Fruit fly (Drosophila melanogaster) whole organism, embryonic: ENCODE measurements around the gene CG3841.

ENCODE experiments used
- ATbp ChIP-seq: fragments of 200-800 bp; sonication (Bioruptor generic); optimal IDR thresholded peaks from 2 replicates; lab custom pipeline; 2017; ENCODE audit warnings: missing biosample characterization, mild to moderate bottlenecking, missing genetic modification characterization, missing genetic modification reagents
- CG11247 ChIP-seq: fragments of 200-800 bp; sonication (Bioruptor generic); IDR thresholded peaks from 2 replicates; pipeline ENCODE4 v1.3.6; 2022; ENCODE audit warnings: missing biosample characterization, missing genetic modification characterization
- CG11696 ChIP-seq: fragments of 200-800 bp; sonication (Bioruptor generic); IDR thresholded peaks from 2 replicates; pipeline ENCODE4 v1.3.6; 2022; ENCODE audit warnings: missing biosample characterization, missing genetic modification characterization
- CG12744 ChIP-seq: fragments of 200-800 bp; sonication (Bioruptor generic); optimal IDR thresholded peaks from 2 replicates; lab custom pipeline; 2016; ENCODE audit warnings: missing biosample characterization, missing genetic modification characterization
- CG17361 ChIP-seq: fragments of 200-800 bp; sonication (Bioruptor generic); IDR thresholded peaks from 3 replicates; pipeline ENCODE4 v1.3.6; 2022; ENCODE audit warnings: missing biosample characterization, missing genetic modification characterization
- CG18262 ChIP-seq: fragments of 200-800 bp; optimal IDR thresholded peaks from 3 replicates; lab custom pipeline; 2019; ENCODE audit warnings: missing biosample characterization, mild to moderate bottlenecking, missing genetic modification characterization, moderate library complexity
- CG32532 ChIP-seq: fragments of 200-800 bp; sonication (Bioruptor generic); IDR thresholded peaks from 2 replicates; pipeline ENCODE4 v1.3.6; 2022; ENCODE audit warnings: missing biosample characterization, missing genetic modification characterization
- CG34224 ChIP-seq: fragments of 200-800 bp; sonication (Bioruptor generic); IDR thresholded peaks from 3 replicates; pipeline ENCODE4 v1.3.6; 2022; ENCODE audit warnings: missing biosample characterization, missing genetic modification characterization; ENCODE audit not compliant: partially characterized antibody
- CG4730 ChIP-seq: fragments of 200-800 bp; sonication (Bioruptor generic); IDR thresholded peaks from 2 replicates; pipeline ENCODE4 v1.3.6; 2022; ENCODE audit warnings: missing biosample characterization, missing genetic modification characterization
- CG5180 ChIP-seq: fragments of 200-800 bp; sonication (Bioruptor generic); optimal IDR thresholded peaks from 3 replicates; lab custom pipeline; 2017; ENCODE audit warnings: missing biosample characterization, missing genetic modification characterization, mild to moderate bottlenecking, moderate library complexity, missing genetic modification reagents
- CG7357 ChIP-seq: fragments of 200-800 bp; sonication (Bioruptor generic); IDR thresholded peaks from 3 replicates; pipeline ENCODE4 v1.3.6; 2022; ENCODE audit warnings: missing biosample characterization, missing genetic modification characterization
- CG7928 ChIP-seq: fragments of 200-800 bp; sonication (Bioruptor generic); optimal IDR thresholded peaks from 2 replicates; lab custom pipeline; 2017; ENCODE audit warnings: missing biosample characterization, mild to moderate bottlenecking, missing genetic modification characterization
- CG8290 ChIP-seq, 3 experiments: fragments of 200-800 bp; sonication (Bioruptor generic); optimal IDR thresholded peaks; 2 replicates each; lab custom pipeline; 2016 to 2019; ENCODE audit warnings: missing biosample characterization in 3 of 3, missing genetic modification characterization in 3 of 3, mild to moderate bottlenecking in 2 of 3, moderate library complexity in 1 of 3
- CG8478 ChIP-seq: fragments of >200 bp; optimal IDR thresholded peaks from 2 replicates; lab custom pipeline; 2018
- CG8924 ChIP-seq: fragments of 200-800 bp; optimal IDR thresholded peaks from 3 replicates; lab custom pipeline; 2019; ENCODE audit warnings: missing biosample characterization, mild to moderate bottlenecking, missing genetic modification characterization, moderate library complexity
- D19A ChIP-seq: fragments of 200-800 bp; optimal IDR thresholded peaks from 3 replicates; lab custom pipeline; 2019; ENCODE audit warnings: missing biosample characterization, mild to moderate bottlenecking, missing genetic modification characterization, moderate library complexity
- Gsc ChIP-seq: fragments of 200-800 bp; sonication (Bioruptor generic); IDR thresholded peaks from 2 replicates; pipeline ENCODE4 v1.3.6; 2022; ENCODE audit warnings: missing biosample characterization, missing genetic modification characterization
- H15 ChIP-seq: fragments of 200-800 bp; sonication (Bioruptor generic); IDR thresholded peaks from 3 replicates; pipeline ENCODE4 v1.3.6; 2022; ENCODE audit warnings: missing biosample characterization, missing genetic modification characterization
- Hsf ChIP-seq: fragments of 200-800 bp; sonication (Bioruptor generic); optimal IDR thresholded peaks from 3 replicates; lab custom pipeline; 2016; ENCODE audit warnings: missing biosample characterization, missing genetic modification characterization
- Kr ChIP-seq: fragments of 200-800 bp; sonication (Bioruptor generic); optimal IDR thresholded peaks from 2 replicates; lab custom pipeline; 2017; ENCODE audit warnings: missing biosample characterization, mild to moderate bottlenecking, missing genetic modification characterization
- MTF-1 ChIP-seq: fragments of 200-800 bp; sonication (Bioruptor generic); optimal IDR thresholded peaks from 2 replicates; lab custom pipeline; 2018; ENCODE audit warnings: missing biosample characterization, mild to moderate bottlenecking, missing genetic modification characterization, borderline replicate concordance
- Mad ChIP-seq: fragments of 200-800 bp; sonication (Bioruptor generic); optimal IDR thresholded peaks from 2 replicates; lab custom pipeline; 2016; ENCODE audit warnings: missing biosample characterization, missing genetic modification characterization
- Nf-YA ChIP-seq: fragments of 200-800 bp; sonication (Bioruptor generic); IDR thresholded peaks from 2 replicates; pipeline ENCODE4 v1.3.6; 2022; ENCODE audit warnings: missing biosample characterization, missing genetic modification characterization
- Opbp ChIP-seq: fragments of 200-800 bp; sonication (Bioruptor generic); IDR thresholded peaks from 3 replicates; pipeline ENCODE4 v1.3.6; 2022; ENCODE audit warnings: missing biosample characterization, missing genetic modification characterization; ENCODE audit not compliant: partially characterized antibody
- Ptx1 ChIP-seq: fragments of 200-800 bp; sonication (Bioruptor generic); IDR thresholded peaks from 2 replicates; pipeline ENCODE4 v1.3.6; 2022; ENCODE audit warnings: missing biosample characterization, missing genetic modification characterization
- Scr ChIP-seq: fragments of 200-800 bp; sonication (Bioruptor generic); IDR thresholded peaks from 2 replicates; pipeline ENCODE4 v1.3.6; 2022; ENCODE audit warnings: missing biosample characterization, missing genetic modification characterization; ENCODE audit not compliant: partially characterized antibody
- ab ChIP-seq: fragments of 200-800 bp; sonication (Bioruptor generic); optimal IDR thresholded peaks from 2 replicates; lab custom pipeline; 2016; ENCODE audit warnings: missing biosample characterization, missing genetic modification characterization
- abd-A ChIP-seq: fragments of 200-800 bp; sonication (Bioruptor generic); optimal IDR thresholded peaks from 3 replicates; lab custom pipeline; 2019; ENCODE audit warnings: missing biosample characterization, mild to moderate bottlenecking, missing genetic modification characterization, moderate library complexity
- ase ChIP-seq: fragments of 200-800 bp; sonication (Bioruptor generic); IDR thresholded peaks from 3 replicates; pipeline ENCODE4 v1.3.6; 2022; ENCODE audit warnings: missing biosample characterization, missing genetic modification characterization
- az2 ChIP-seq: fragments of 200-800 bp; sonication (Bioruptor generic); optimal IDR thresholded peaks from 3 replicates; lab custom pipeline; 2016; ENCODE audit warnings: missing biosample characterization, missing genetic modification characterization
- bab2 ChIP-seq: fragments of 200-800 bp; sonication (Bioruptor generic); optimal IDR thresholded peaks from 2 replicates; lab custom pipeline; 2016; ENCODE audit warnings: missing biosample characterization, missing genetic modification characterization
- cg ChIP-seq: fragments of 200-800 bp; sonication (Bioruptor generic); optimal IDR thresholded peaks from 3 replicates; lab custom pipeline; 2019; ENCODE audit warnings: missing biosample characterization, mild to moderate bottlenecking, missing genetic modification characterization, moderate library complexity
- crp ChIP-seq, 2 experiments: fragments of 200-800 bp; sonication (Bioruptor generic); optimal IDR thresholded peaks; 2 replicates in 1 of 2; 3 replicates in 1 of 2; lab custom pipeline; 2017; ENCODE audit warnings: missing biosample characterization in 2 of 2, missing genetic modification characterization in 2 of 2, mild to moderate bottlenecking in 1 of 2, moderate library complexity in 1 of 2
- dati ChIP-seq: fragments of 200-800 bp; sonication (Bioruptor generic); IDR thresholded peaks from 2 replicates; pipeline ENCODE4 v1.3.6; 2022; ENCODE audit warnings: missing biosample characterization, missing genetic modification characterization
- disco-r ChIP-seq: fragments of 200-800 bp; sonication (Bioruptor generic); optimal IDR thresholded peaks from 2 replicates; lab custom pipeline; 2016; ENCODE audit warnings: missing biosample characterization, missing genetic modification characterization
- fd3F ChIP-seq: fragments of 200-800 bp; sonication (Bioruptor generic); optimal IDR thresholded peaks from 2 replicates; lab custom pipeline; 2018; ENCODE audit warnings: missing biosample characterization, mild to moderate bottlenecking, missing genetic modification characterization, moderate library complexity
- gsb ChIP-seq: fragments of 200-800 bp; sonication (Bioruptor generic); IDR thresholded peaks from 2 replicates; pipeline ENCODE4 v1.3.6; 2022; ENCODE audit warnings: missing biosample characterization, missing genetic modification characterization
- jigr1 ChIP-seq: fragments of 200-800 bp; sonication (Bioruptor generic); IDR thresholded peaks from 3 replicates; pipeline ENCODE4 v1.3.6; 2022; ENCODE audit warnings: missing biosample characterization, missing genetic modification characterization
- kah ChIP-seq: fragments of 200-800 bp; sonication (Bioruptor generic); optimal IDR thresholded peaks from 2 replicates; lab custom pipeline; 2018; ENCODE audit warnings: missing biosample characterization, mild to moderate bottlenecking, missing genetic modification characterization
- lilli ChIP-seq: fragments of 200-800 bp; sonication (Bioruptor generic); optimal IDR thresholded peaks from 3 replicates; lab custom pipeline; 2016; ENCODE audit warnings: missing biosample characterization, missing genetic modification characterization
- oc ChIP-seq: fragments of 200-800 bp; sonication (Bioruptor generic); optimal IDR thresholded peaks from 2 replicates; lab custom pipeline; 2018; ENCODE audit warnings: missing biosample characterization, mild to moderate bottlenecking, missing genetic modification characterization, moderate library complexity
- otp ChIP-seq: fragments of 200-800 bp; sonication (Bioruptor generic); IDR thresholded peaks from 3 replicates; pipeline ENCODE4, ENCODE4 v1.3.6; 2022; ENCODE audit warnings: missing biosample characterization, missing genetic modification characterization
- psq ChIP-seq: fragments of 200-800 bp; sonication (Bioruptor generic); optimal IDR thresholded peaks from 2 replicates; lab custom pipeline; 2017; ENCODE audit warnings: missing biosample characterization, missing genetic modification characterization
- ranshi ChIP-seq: fragments of 200-800 bp; sonication (Bioruptor generic); IDR thresholded peaks from 2 replicates; pipeline ENCODE4 v1.3.6; 2022; ENCODE audit warnings: missing biosample characterization, missing genetic modification characterization
- rib ChIP-seq: fragments of 200-800 bp; sonication (Bioruptor generic); IDR thresholded peaks from 2 replicates; pipeline ENCODE4 v1.3.6; 2022; ENCODE audit warnings: missing biosample characterization, missing genetic modification characterization
- sim ChIP-seq: fragments of 200-800 bp; sonication (Bioruptor generic); IDR thresholded peaks from 2 replicates; pipeline ENCODE4 v1.3.6; 2022; ENCODE audit warnings: missing biosample characterization, missing genetic modification characterization
- twi ChIP-seq: fragments of 200-800 bp; optimal IDR thresholded peaks from 2 replicates; lab custom pipeline; 2019; ENCODE audit warnings: missing biosample characterization, mild to moderate bottlenecking, missing genetic modification characterization, moderate library complexity
- wdn ChIP-seq: fragments of 200-800 bp; sonication (Bioruptor generic); IDR thresholded peaks from 2 replicates; pipeline ENCODE4 v1.3.6; 2022; ENCODE audit warnings: missing biosample characterization, missing genetic modification characterization
- wek ChIP-seq: fragments of 200-800 bp; sonication (Bioruptor generic); optimal IDR thresholded peaks from 3 replicates; lab custom pipeline; 2018; ENCODE audit warnings: missing biosample characterization, mild to moderate bottlenecking, missing genetic modification characterization, moderate library complexity

CG3841 gene

dm6 chr2L:9568360-9569088 is 20.8 kb upstream of the CG3841 start, which contains the start of gene brwl (continued):
- TF ChIP-seq Mad = peak; percentile 97
- peak; percentile 95 for TF ChIP-seq wdn (GFP tag; lab: Robert Waterston, UW)
- TF ChIP-seq ase (GFP tag; lab: Robert Waterston, UW) = peak; percentile 98
- peak; percentile 95 for TF ChIP-seq CG7357
- peak; percentile 99 for TF ChIP-seq cg (GFP tag; lab: Kevin White, UChicago)
- peak; percentile 96 for TF ChIP-seq gsb
- peak; percentile 93 for TF ChIP-seq CG8478 (lab: Kevin White, UChicago)
- TF ChIP-seq CG5180 (GFP tag; lab: Kevin White, UChicago) = peak; percentile 93
- TF ChIP-seq ATbp (GFP tag; lab: Kevin White, UChicago) = peak; percentile 98
- TF ChIP-seq MTF-1 (GFP tag; lab: Kevin White, UChicago) = peak; percentile 90
- peak; percentile 97 for TF ChIP-seq Nf-YA (GFP tag; lab: Robert Waterston, UW)
- TF ChIP-seq CG17361 (GFP tag; lab: Robert Waterston, UW) = peak; percentile 99
- peak; percentile 83 for TF ChIP-seq CG7928 (GFP tag; lab: Kevin White, UChicago)
- peak; percentile 98 for TF ChIP-seq CG32532 (GFP tag; lab: Robert Waterston, UW)
- TF ChIP-seq kah (GFP tag; lab: Kevin White, UChicago) = peak; percentile 95
- peak; percentile 91 for TF ChIP-seq abd-A
- peak; percentile 86 for TF ChIP-seq dati (GFP tag; lab: Robert Waterston, UW)
- TF ChIP-seq CG34224 (GFP tag; lab: Robert Waterston, UW) = no peak
- TF ChIP-seq CG8290 (GFP tag; optimal IDR thresholded peaks at IDR 0.05; lab: Kevin White, UChicago) = peak; percentile 99
- TF ChIP-seq CG8290 (tag; optimal IDR thresholded peaks at IDR 0.05; lab: Kevin White, UChicago) = peak; percentile 92 to 93
- peak; percentile 96 for TF ChIP-seq CG11247 (GFP tag; lab: Robert Waterston, UW)
- TF ChIP-seq CG12744 = peak; percentile 98
- peak; percentile 96 for TF ChIP-seq rib
- TF ChIP-seq Scr (GFP tag; lab: Robert Waterston, UW) = no peak; the same call in 1 of the 2 replicates
- peak; percentile 98 for TF ChIP-seq H15
- TF ChIP-seq crp (GFP tag; optimal IDR thresholded peaks at IDR 0.05; lab: Kevin White, UChicago) = peak; percentile 42 to 78
- peak; percentile 98 for TF ChIP-seq bab2 (GFP tag; lab: Kevin White, UChicago)
- peak; percentile 98 for TF ChIP-seq jigr1 (GFP tag; lab: Robert Waterston, UW)
- 0 out of 3 replicates have a peak, but pooled peaks have one; percentile 29 for TF ChIP-seq Opbp (GFP tag; lab: Robert Waterston, UW)
- TF ChIP-seq CG4730 (GFP tag; lab: Robert Waterston, UW) = peak; percentile 98
- TF ChIP-seq otp (GFP tag; lab: Robert Waterston, UW) = peak; percentile 96
- TF ChIP-seq az2 (GFP tag; lab: Kevin White, UChicago) = peak; percentile 99
- peak; percentile 99 for TF ChIP-seq Ptx1
- TF ChIP-seq ranshi (GFP tag; lab: Robert Waterston, UW) = peak; percentile 98
- peak; percentile 96 for TF ChIP-seq disco-r (GFP tag; lab: Kevin White, UChicago)
- TF ChIP-seq twi (tag; lab: Kevin White, UChicago) = peak; percentile 96
- TF ChIP-seq wek (GFP tag; lab: Kevin White, UChicago) = peak; percentile 87
- peak; percentile 95 for TF ChIP-seq Gsc (GFP tag; lab: Robert Waterston, UW)
- peak; percentile 99 for TF ChIP-seq Hsf (GFP tag; lab: Kevin White, UChicago)
- TF ChIP-seq CG11696 = peak; percentile 92
- TF ChIP-seq fd3F (GFP tag; lab: Kevin White, UChicago) = peak; percentile 98
- peak; percentile 97 for TF ChIP-seq D19A (tag; lab: Kevin White, UChicago)
- TF ChIP-seq Kr = peak; percentile 88
- peak; percentile 99 for TF ChIP-seq lilli (GFP tag; lab: Kevin White, UChicago)
- peak; percentile 91 for TF ChIP-seq ab (GFP tag; lab: Kevin White, UChicago)
- TF ChIP-seq psq (GFP tag; lab: Kevin White, UChicago) = peak; percentile 93
- TF ChIP-seq oc = peak; percentile 98
- TF ChIP-seq CG18262 (tag; lab: Kevin White, UChicago) = peak; percentile 99
- peak; percentile 99 for TF ChIP-seq CG8924 (tag; lab: Kevin White, UChicago)
- peak; percentile 98 for TF ChIP-seq sim (GFP tag; lab: Robert Waterston, UW)
